Worm (Caenorhabditis elegans): ENCODE results near the gene C31B8.9.

Gene C31B8.9

DNA sequence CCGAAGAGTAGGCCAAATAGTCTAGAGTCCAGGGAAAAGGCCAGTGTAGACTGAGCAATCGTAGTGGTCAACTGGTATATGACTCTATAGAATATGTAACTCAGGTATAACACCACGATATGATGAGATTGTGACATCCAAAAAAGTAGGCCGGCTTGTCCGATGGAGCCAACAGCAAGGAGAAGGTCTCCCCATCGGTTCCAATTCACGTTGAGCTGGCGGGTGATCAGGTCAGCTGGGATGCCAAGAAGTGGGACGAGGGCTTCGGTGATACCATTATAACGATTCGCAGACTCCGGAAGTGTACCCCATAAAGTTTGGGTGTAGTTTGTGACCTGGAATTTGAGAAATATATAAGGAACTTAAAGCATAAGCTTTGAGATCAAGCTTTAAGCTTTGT lies 39.9 kb downstream of the C31B8.9 start:
- no peak for TF ChIP-seq elt-1 (tag; optimal IDR thresholded peaks at IDR 0.05; ENCODE audit: borderline replicate concordance, insufficient read depth)
- TF ChIP-seq nhr-28 (tag; optimal IDR thresholded peaks at IDR 0.05), result no peak
- no peak for TF ChIP-seq unc-39 (tag; optimal IDR thresholded peaks at IDR 0.05)
- TF ChIP-seq sem-2 (GFP tag; optimal IDR thresholded peaks at IDR 0.05), result no peak
- TF ChIP-seq ztf-11 (tag; optimal IDR thresholded peaks at IDR 0.05), result no peak
- TF ChIP-seq unc-62 (GFP tag; optimal IDR thresholded peaks at IDR 0.05), result no peak
- no peak for TF ChIP-seq ces-1 (GFP tag; optimal IDR thresholded peaks at IDR 0.05)
- no peak for TF ChIP-seq drap-1 (GFP tag; optimal IDR thresholded peaks at IDR 0.05)
- TF ChIP-seq nhr-12 (tag; optimal IDR thresholded peaks at IDR 0.05), result no peak
- TF ChIP-seq mep-1 (tag; optimal IDR thresholded peaks at IDR 0.05), result no peak
- TF ChIP-seq mab-5 (tag; optimal IDR thresholded peaks at IDR 0.05), result no peak
- TF ChIP-seq blmp-1 (tag; optimal IDR thresholded peaks at IDR 0.05), result no peak
- TF ChIP-seq lsy-2 (tag; optimal IDR thresholded peaks at IDR 0.05), result no peak
- no peak for TF ChIP-seq snpc-4 (tag; optimal IDR thresholded peaks at IDR 0.05)
- TF ChIP-seq mls-2 (tag; optimal IDR thresholded peaks at IDR 0.05), result no peak
- no peak for TF ChIP-seq cnd-1 (tag; optimal IDR thresholded peaks at IDR 0.05)
- no peak for TF ChIP-seq nhr-237 (tag; optimal IDR thresholded peaks at IDR 0.05)

ce11 chrV:2871754-2872504 lies 40.9 kb downstream of the C31B8.9 start:
- TF ChIP-seq mls-2 (tag; optimal IDR thresholded peaks at IDR 0.05), result no peak
- TF ChIP-seq nhr-12 (tag; optimal IDR thresholded peaks at IDR 0.05), result no peak
- TF ChIP-seq elt-1 (tag; optimal IDR thresholded peaks at IDR 0.05; ENCODE audit: borderline replicate concordance, insufficient read depth), result no peak
- no peak for TF ChIP-seq sem-2 (GFP tag; optimal IDR thresholded peaks at IDR 0.05)
- TF ChIP-seq flh-1 (GFP tag; optimal IDR thresholded peaks at IDR 0.05), result no peak
- TF ChIP-seq pha-4 (tag; optimal IDR thresholded peaks at IDR 0.05), result no peak
- no peak for TF ChIP-seq ceh-43 (GFP tag; optimal IDR thresholded peaks at IDR 0.05)
- no peak for TF ChIP-seq snpc-4 (tag; optimal IDR thresholded peaks at IDR 0.05)
- no peak for TF ChIP-seq tbx-8 (GFP tag; optimal IDR thresholded peaks at IDR 0.05)
- TF ChIP-seq hlh-1 (tag; optimal IDR thresholded peaks at IDR 0.05), result no peak
- no peak for TF ChIP-seq M03D4.4 (tag; optimal IDR thresholded peaks at IDR 0.05)

DNA sequence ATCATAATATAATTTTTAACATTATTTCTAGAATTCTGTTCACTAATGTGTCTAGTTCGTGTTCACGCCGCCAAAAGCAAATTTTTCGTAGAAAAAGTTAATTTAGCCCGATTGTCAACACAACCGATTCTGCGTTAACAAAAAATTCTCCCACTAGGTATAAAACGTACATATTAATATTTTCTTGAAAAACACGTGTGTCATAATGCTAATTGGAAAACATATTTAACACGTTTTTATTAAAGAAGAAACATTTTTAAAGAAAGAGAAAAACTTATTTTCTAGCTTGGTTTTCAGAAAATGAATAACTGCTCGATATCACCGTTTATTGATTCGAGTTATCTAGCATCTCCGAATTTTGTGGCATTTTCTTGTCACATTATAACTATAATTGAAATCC lies 42.7 kb downstream of the C31B8.9 start, which contains the start of gene srh-243:
Gene srh-243 (plus strand): TSS at position 301 of the 400 bp plus-strand sequence.
- no peak for TF ChIP-seq flh-1 (GFP tag; optimal IDR thresholded peaks at IDR 0.05)
- TF ChIP-seq sptf-1 (tag; optimal IDR thresholded peaks at IDR 0.05), result no peak
- no peak for TF ChIP-seq drap-1 (GFP tag; optimal IDR thresholded peaks at IDR 0.05)
- no peak for TF ChIP-seq mab-5 (tag; optimal IDR thresholded peaks at IDR 0.05)
- no peak for TF ChIP-seq ces-1 (GFP tag; optimal IDR thresholded peaks at IDR 0.05)
- TF ChIP-seq tbx-8 (GFP tag; optimal IDR thresholded peaks at IDR 0.05), result no peak
- TF ChIP-seq mep-1 (tag; optimal IDR thresholded peaks at IDR 0.05), result no peak
- TF ChIP-seq bed-3 (GFP tag; optimal IDR thresholded peaks at IDR 0.05), result no peak
- TF ChIP-seq lsy-2 (tag; optimal IDR thresholded peaks at IDR 0.05), result no peak
- no peak for TF ChIP-seq unc-120 (tag; optimal IDR thresholded peaks at IDR 0.05; ENCODE audit: poor library complexity, severe bottlenecking)
- no peak for TF ChIP-seq pha-4 (tag; optimal IDR thresholded peaks at IDR 0.05)
- TF ChIP-seq snpc-4 (tag; optimal IDR thresholded peaks at IDR 0.05), result no peak
- no peak for TF ChIP-seq ham-2 (GFP tag; optimal IDR thresholded peaks at IDR 0.05)
- TF ChIP-seq unc-39 (tag; optimal IDR thresholded peaks at IDR 0.05), result no peak
- TF ChIP-seq unc-62 (GFP tag; optimal IDR thresholded peaks at IDR 0.05), result no peak

DNA sequence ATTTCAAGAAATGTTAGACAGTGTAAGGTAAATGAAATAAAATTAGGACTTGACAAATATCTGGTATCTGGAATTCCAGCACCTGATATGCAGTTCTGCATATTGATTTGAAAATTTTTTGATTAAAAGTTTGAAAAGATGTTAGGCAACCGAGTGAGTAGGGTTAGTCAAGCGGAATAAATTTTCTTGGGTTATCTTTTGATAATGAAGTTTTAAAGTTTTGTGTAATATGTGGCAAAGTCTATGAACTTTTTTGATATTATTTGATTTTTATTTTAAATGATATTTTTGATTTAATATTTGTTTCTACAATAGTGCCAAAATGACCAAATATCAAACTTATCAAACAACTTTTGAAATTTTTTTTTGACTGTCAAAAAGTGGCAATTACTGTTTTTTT lies 43.3 kb downstream of the C31B8.9 start, which contains the start of gene srh-241:
Gene srh-241 (minus strand): TSS at position 101 of the 400 bp plus-strand sequence.
- TF ChIP-seq M03D4.4 (tag; optimal IDR thresholded peaks at IDR 0.05) (no peak), ztf-11 (tag; optimal IDR thresholded peaks at IDR 0.05) (no peak), zip-8 (tag; optimal IDR thresholded peaks at IDR 0.05) (no peak), unc-39 (tag; optimal IDR thresholded peaks at IDR 0.05) (no peak), lin-32 (GFP tag; optimal IDR thresholded peaks at IDR 0.05) (no peak), cnd-1 (tag; optimal IDR thresholded peaks at IDR 0.05) (no peak), elt-3 (tag; optimal IDR thresholded peaks at IDR 0.05) (no peak), flh-1 (GFP tag; optimal IDR thresholded peaks at IDR 0.05) (no peak)

- TF ChIP-seq sem-2 (GFP tag; optimal IDR thresholded peaks at IDR 0.05), result no peak
- no peak for TF ChIP-seq nhr-12 (tag; optimal IDR thresholded peaks at IDR 0.05)
- TF ChIP-seq ham-2 (GFP tag; optimal IDR thresholded peaks at IDR 0.05), result no peak
- TF ChIP-seq flh-1 (GFP tag; optimal IDR thresholded peaks at IDR 0.05), result no peak
- TF ChIP-seq ceh-39 (tag; optimal IDR thresholded peaks at IDR 0.05), result no peak
- TF ChIP-seq hlh-1 (tag; optimal IDR thresholded peaks at IDR 0.05), result no peak
- TF ChIP-seq pha-4 (tag; optimal IDR thresholded peaks at IDR 0.05), result no peak
These were observed 47.9 kb downstream of the C31B8.9 start, which contains the start of gene srh-240 for ce11 chrV:2864899-2865298. Gene srh-240 (plus strand): TSS chrV:2865199.

All from whole organism, mixed stage, embryonic.